Worm (Caenorhabditis elegans): ENCODE results near the gene F10E7.2.

The F10E7.2 gene

DNA sequence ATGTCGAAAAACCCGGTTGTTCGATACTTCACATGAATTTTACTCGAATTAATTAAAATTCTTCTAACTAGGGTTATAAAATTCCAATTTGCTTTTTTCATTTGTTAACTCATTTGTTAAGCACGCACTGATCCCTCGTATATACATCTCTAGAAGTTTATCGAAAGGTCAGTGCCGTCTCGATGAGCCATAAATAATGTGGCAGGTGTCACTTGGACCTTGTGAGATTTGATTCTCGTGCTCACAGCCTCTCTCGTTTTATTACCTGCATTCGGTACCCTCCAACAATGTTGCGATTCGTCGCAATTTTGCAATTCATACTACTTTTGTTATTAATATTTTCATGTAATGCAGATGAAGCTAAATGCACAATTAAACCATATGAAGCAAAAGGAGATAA, 5.7 kb upstream of the F10E7.2 start, which contains the start of gene spon-1:
TSS of gene spon-1 (plus strand) at position 208 of the 400 bp plus-strand sequence.
- TF ChIP-seq pes-1 (GFP tag; IDR thresholded peaks at IDR 0.05) (no peak), ceh-36 (tag; optimal IDR thresholded peaks at IDR 0.05) (no peak)

DNA sequence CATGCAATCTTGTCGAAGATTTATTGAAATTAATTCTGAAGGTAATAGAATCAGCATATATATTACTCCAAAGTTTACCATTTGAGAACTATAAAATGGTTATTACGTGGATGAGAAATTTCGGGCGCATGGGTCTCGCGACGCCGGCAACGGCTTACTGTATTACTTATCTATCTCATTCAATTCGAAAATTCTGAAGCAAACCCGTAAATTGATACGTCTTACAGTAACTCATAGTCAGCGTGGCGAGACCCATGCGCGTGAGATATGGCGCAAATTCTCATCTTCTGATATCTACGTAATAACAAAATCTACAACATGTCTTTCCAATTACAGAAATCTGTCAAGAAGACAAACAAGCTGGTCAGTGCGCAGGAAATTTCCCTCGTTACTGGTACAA, 2.5 kb upstream of the F10E7.2 start:
- TF ChIP-seq tra-4 (tag; optimal IDR thresholded peaks at IDR 0.05), result no peak
- TF ChIP-seq flt-1 (GFP tag; IDR thresholded peaks at IDR 0.05), result no peak
- TF ChIP-seq aly-1 (tag; optimal IDR thresholded peaks at IDR 0.05), result no peak
- no peak for TF ChIP-seq ama-1 (optimal IDR thresholded peaks at IDR 0.05)
- no peak for TF ChIP-seq pes-1 (GFP tag; IDR thresholded peaks at IDR 0.05)
- TF ChIP-seq tbx-11 (GFP tag; IDR thresholded peaks at IDR 0.05), result no peak
- no peak for TF ChIP-seq tbx-37 (GFP tag; conservative IDR thresholded peaks at IDR 0.05)
- TF ChIP-seq hmbx-1 (tag; optimal IDR thresholded peaks at IDR 0.05), result no peak
- TF ChIP-seq hmg-4 (GFP tag; optimal IDR thresholded peaks at IDR 0.05), result no peak
- no peak for TF ChIP-seq scrt-1 (GFP tag; IDR thresholded peaks at IDR 0.05)
- TF ChIP-seq sea-1 (GFP tag; conservative IDR thresholded peaks at IDR 0.05), result no peak
- no peak for TF ChIP-seq ceh-36 (tag; optimal IDR thresholded peaks at IDR 0.05)
- TF ChIP-seq B0310.2 (tag; optimal IDR thresholded peaks at IDR 0.05), result no peak
- no peak for TF ChIP-seq F13C5.2 (tag; optimal IDR thresholded peaks at IDR 0.05)
- TF ChIP-seq hnd-1 (tag; optimal IDR thresholded peaks at IDR 0.05), result no peak
- no peak for TF ChIP-seq ceh-13 (GFP tag; optimal IDR thresholded peaks at IDR 0.05)

DNA sequence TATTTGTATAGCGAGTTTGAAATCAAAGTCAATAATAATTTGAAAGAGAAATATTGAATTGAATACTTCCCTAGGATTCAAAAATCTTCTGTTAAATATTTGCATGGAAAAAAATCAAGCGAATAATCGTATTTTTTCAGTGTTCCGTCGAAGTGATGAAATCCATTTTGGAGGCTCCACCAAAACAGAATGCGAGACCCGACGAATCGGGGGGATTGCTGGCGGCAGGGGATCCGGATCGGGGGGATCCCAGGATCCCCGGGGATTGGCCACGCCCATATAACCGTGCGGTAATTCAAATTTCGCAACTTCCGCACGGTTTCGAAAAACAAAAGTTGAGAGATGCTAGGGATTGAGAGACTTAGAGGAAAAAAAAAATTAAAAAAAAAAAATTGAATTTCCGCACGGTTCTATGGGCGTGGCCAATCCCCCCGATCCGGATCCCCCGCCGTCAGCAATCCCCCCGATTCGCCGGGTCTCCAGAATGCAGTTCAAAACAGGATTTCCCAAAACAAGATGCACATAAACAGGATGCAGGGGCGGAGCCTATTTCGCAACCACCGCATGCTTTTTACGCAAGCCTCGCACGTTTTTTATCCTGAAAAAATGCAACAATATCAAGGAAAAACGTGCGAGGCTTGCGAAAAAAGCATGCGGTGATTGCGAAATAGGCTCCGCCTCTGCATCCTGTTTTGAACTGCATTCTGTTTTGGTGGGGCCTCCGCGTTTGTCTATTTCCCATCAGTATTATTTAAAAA, 798 bp downstream of the F10E7.2 start, which contains the start of gene F10E7.11:
TSS of gene F10E7.11 (minus strand) at position 232 of the 758 bp plus-strand sequence.
- TF ChIP-seq ceh-36 (tag; optimal IDR thresholded peaks at IDR 0.05) (no peak), pes-1 (GFP tag; IDR thresholded peaks at IDR 0.05) (no peak), sea-1 (GFP tag; conservative IDR thresholded peaks at IDR 0.05) (no peak), ceh-13 (GFP tag; optimal IDR thresholded peaks at IDR 0.05) (no peak), F13C5.2 (tag; optimal IDR thresholded peaks at IDR 0.05) (no peak), ets-7 (tag; optimal IDR thresholded peaks at IDR 0.05) (no peak), hnd-1 (tag; optimal IDR thresholded peaks at IDR 0.05) (no peak), hmbx-1 (tag; optimal IDR thresholded peaks at IDR 0.05) (no peak), tbx-37 (GFP tag; conservative IDR thresholded peaks at IDR 0.05) (no peak), flt-1 (GFP tag; IDR thresholded peaks at IDR 0.05) (no peak)

- TF ChIP-seq scrt-1 (GFP tag; IDR thresholded peaks at IDR 0.05), result no peak
- no peak for TF ChIP-seq hmbx-1 (tag; optimal IDR thresholded peaks at IDR 0.05)
- TF ChIP-seq tbx-37 (GFP tag; conservative IDR thresholded peaks at IDR 0.05), result no peak
- TF ChIP-seq F13C5.2 (tag; optimal IDR thresholded peaks at IDR 0.05), result no peak
- no peak for TF ChIP-seq hmg-4 (GFP tag; optimal IDR thresholded peaks at IDR 0.05)
- TF ChIP-seq flt-1 (GFP tag; IDR thresholded peaks at IDR 0.05), result no peak
These were observed 4.4 kb downstream of the F10E7.2 start, which contains the start of gene F10E7.1 for ce11 chrII:7126457-7126856. TSS of gene F10E7.1 (plus strand) at chrII:7126757.

ce11 chrII:7131871-7132693, 10.0 kb downstream of the F10E7.2 start, which contains the start of the genes T07F8.4 and gld-3:
TSS of gene T07F8.4 (minus strand) at chrII:7132032.
TSS of gene gld-3 (plus strand) at chrII:7132643.
- TF ChIP-seq scrt-1 (GFP tag; IDR thresholded peaks at IDR 0.05), result no peak
- no peak for TF ChIP-seq ama-1 (optimal IDR thresholded peaks at IDR 0.05)
- TF ChIP-seq flt-1 (GFP tag; IDR thresholded peaks at IDR 0.05), result no peak
- TF ChIP-seq ets-7 (tag; optimal IDR thresholded peaks at IDR 0.05), result no peak
- no peak for TF ChIP-seq sea-1 (GFP tag; conservative IDR thresholded peaks at IDR 0.05)
- no peak for TF ChIP-seq hmg-4 (GFP tag; optimal IDR thresholded peaks at IDR 0.05)
- TF ChIP-seq hnd-1 (tag; optimal IDR thresholded peaks at IDR 0.05), result no peak
- TF ChIP-seq hmbx-1 (tag; optimal IDR thresholded peaks at IDR 0.05), result no peak
- TF ChIP-seq ceh-13 (GFP tag; optimal IDR thresholded peaks at IDR 0.05), result no peak
- no peak for TF ChIP-seq aly-1 (tag; optimal IDR thresholded peaks at IDR 0.05)
- no peak for TF ChIP-seq tra-4 (tag; optimal IDR thresholded peaks at IDR 0.05)
- no peak for TF ChIP-seq tbx-11 (GFP tag; IDR thresholded peaks at IDR 0.05)
- no peak for TF ChIP-seq tbx-37 (GFP tag; conservative IDR thresholded peaks at IDR 0.05)
- no peak for TF ChIP-seq F13C5.2 (tag; optimal IDR thresholded peaks at IDR 0.05)
- no peak for TF ChIP-seq pes-1 (GFP tag; IDR thresholded peaks at IDR 0.05)
- TF ChIP-seq ceh-36 (tag; optimal IDR thresholded peaks at IDR 0.05), result no peak
- no peak for TF ChIP-seq B0310.2 (tag; optimal IDR thresholded peaks at IDR 0.05)

DNA sequence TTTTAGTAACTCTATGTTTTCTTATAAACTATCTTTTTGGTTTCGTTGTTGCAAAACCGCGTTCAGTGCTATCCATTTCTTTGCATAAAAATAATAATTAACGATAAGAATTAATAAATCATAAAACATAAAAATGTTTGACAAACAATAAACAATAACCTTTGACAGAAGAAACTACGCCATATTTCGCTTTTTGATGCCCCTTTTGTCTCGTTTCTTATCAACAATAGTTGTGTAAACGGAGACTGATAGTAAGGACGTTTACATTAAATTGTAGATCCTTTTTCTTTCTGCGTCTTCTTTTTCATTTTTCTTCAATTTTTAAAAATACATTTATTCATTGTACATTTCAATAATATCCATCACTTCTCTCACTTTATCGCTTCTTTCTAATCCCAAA, 17.0 kb downstream of the F10E7.2 start:
- TF ChIP-seq ceh-13 (GFP tag; optimal IDR thresholded peaks at IDR 0.05) (no peak), ceh-36 (tag; optimal IDR thresholded peaks at IDR 0.05) (no peak), tra-4 (tag; optimal IDR thresholded peaks at IDR 0.05) (no peak), hnd-1 (tag; optimal IDR thresholded peaks at IDR 0.05) (no peak), hmg-4 (GFP tag; optimal IDR thresholded peaks at IDR 0.05) (no peak), ama-1 (optimal IDR thresholded peaks at IDR 0.05) (no peak), tbx-37 (GFP tag; conservative IDR thresholded peaks at IDR 0.05) (no peak), hmbx-1 (tag; optimal IDR thresholded peaks at IDR 0.05) (no peak), ets-7 (tag; optimal IDR thresholded peaks at IDR 0.05) (no peak), scrt-1 (GFP tag; IDR thresholded peaks at IDR 0.05) (no peak), pes-1 (GFP tag; IDR thresholded peaks at IDR 0.05) (no peak), sea-1 (GFP tag; conservative IDR thresholded peaks at IDR 0.05) (no peak), F13C5.2 (tag; optimal IDR thresholded peaks at IDR 0.05) (no peak), B0310.2 (tag; optimal IDR thresholded peaks at IDR 0.05) (no peak), aly-1 (tag; optimal IDR thresholded peaks at IDR 0.05) (no peak), flt-1 (GFP tag; IDR thresholded peaks at IDR 0.05) (no peak), tbx-11 (GFP tag; IDR thresholded peaks at IDR 0.05) (no peak)

ce11 chrII:7144307-7144706, 22.3 kb downstream of the F10E7.2 start, which contains the start of gene npr-31:
TSS of gene npr-31 (plus strand) at chrII:7144607.
- no peak for TF ChIP-seq aly-1 (tag; optimal IDR thresholded peaks at IDR 0.05)
- TF ChIP-seq tbx-11 (GFP tag; IDR thresholded peaks at IDR 0.05), result no peak
- no peak for TF ChIP-seq hnd-1 (tag; optimal IDR thresholded peaks at IDR 0.05)
- no peak for TF ChIP-seq ets-7 (tag; optimal IDR thresholded peaks at IDR 0.05)
- TF ChIP-seq tra-4 (tag; optimal IDR thresholded peaks at IDR 0.05), result no peak

Measured in whole organism, early embryonic.